Worm (Caenorhabditis elegans): Measurements from ENCODE around the gene ceh-40.

ce11 chrX:12294263-12294662 is 26.3 kb downstream of the ceh-40 start, which contains the start of gene W06D11.1:
- TF ChIP-seq ztf-4 (tag; optimal IDR thresholded peaks at IDR 0.05) (no peak), mdl-1 (tag; optimal IDR thresholded peaks at IDR 0.05) (no peak), ama-1 (optimal IDR thresholded peaks at IDR 0.05) (no peak), nhr-25 (tag; optimal IDR thresholded peaks at IDR 0.05) (no peak), nhr-12 (tag; optimal IDR thresholded peaks at IDR 0.05) (no peak), nhr-76 (tag; optimal IDR thresholded peaks at IDR 0.05) (no peak), ztf-11 (tag; optimal IDR thresholded peaks at IDR 0.05) (no peak), lin-39 (tag; optimal IDR thresholded peaks at IDR 0.05) (no peak), elt-3 (tag; optimal IDR thresholded peaks at IDR 0.05) (no peak), fkh-10 (GFP tag; optimal IDR thresholded peaks at IDR 0.05) (no peak), pha-4 (tag; optimal IDR thresholded peaks at IDR 0.05) (no peak), nhr-11 (tag; optimal IDR thresholded peaks at IDR 0.05) (no peak), jun-1 (tag; optimal IDR thresholded peaks at IDR 0.05) (no peak), nhr-28 (tag; optimal IDR thresholded peaks at IDR 0.05) (no peak)

All from whole organism, L3 larva.